Worm (Caenorhabditis elegans) whole organism, L3 larva: ENCODE data around the gene ztf-16.

ENCODE experiments used
- R02D3.7 ChIP-seq: fragments of 150-350 bp; optimal IDR thresholded peaks from 2 replicates; lab custom pipeline; 2014; ENCODE audit warnings: missing biosample characterization, missing genetic modification characterization
- aly-2 ChIP-seq: fragments of 150-350 bp; optimal IDR thresholded peaks from 2 replicates; lab custom pipeline; 2014; ENCODE audit warnings: missing biosample characterization, missing genetic modification characterization
- ceh-16 ChIP-seq: sonication (generic microtip); optimal IDR thresholded peaks from 2 replicates; lab custom pipeline; 2017; ENCODE audit warnings: missing biosample characterization, missing genetic modification characterization
- ceh-82 ChIP-seq: fragments of 150-350 bp; optimal IDR thresholded peaks from 2 replicates; lab custom pipeline; 2014; ENCODE audit warnings: missing biosample characterization, missing genetic modification characterization
- daf-12 ChIP-seq: fragments of 150-350 bp; optimal IDR thresholded peaks from 2 replicates; lab custom pipeline; 2014; ENCODE audit warnings: missing biosample characterization, missing genetic modification reagents, missing genetic modification characterization
- egl-27 ChIP-seq: sonication (generic microtip); optimal IDR thresholded peaks from 4 replicates; lab custom pipeline; 2017; ENCODE audit warnings: missing biosample characterization, missing genetic modification reagents, missing genetic modification characterization
- elt-1 ChIP-seq: fragments of 150-350 bp; optimal IDR thresholded peaks from 2 replicates; lab custom pipeline; 2014; ENCODE audit warnings: missing biosample characterization, missing genetic modification characterization
- elt-2 ChIP-seq: sonication (generic microtip); optimal IDR thresholded peaks from 2 replicates; lab custom pipeline; 2016; ENCODE audit warnings: missing genetic modification reagents, mild to moderate bottlenecking, missing genetic modification characterization, missing compliant biosample characterization
- fkh-10 ChIP-seq: sonication (generic microtip); optimal IDR thresholded peaks from 2 replicates; lab custom pipeline; 2017; ENCODE audit warnings: missing biosample characterization, missing genetic modification reagents, missing genetic modification characterization
- fos-1 ChIP-seq: fragments of 150-350 bp; optimal IDR thresholded peaks from 2 replicates; lab custom pipeline; 2014; ENCODE audit warnings: missing biosample characterization, missing genetic modification characterization
- hmg-11 ChIP-seq: sonication (generic microtip); optimal IDR thresholded peaks from 2 replicates; lab custom pipeline; 2016; ENCODE audit warnings: missing genetic modification characterization, missing compliant biosample characterization
- jun-1 ChIP-seq: fragments of 150-350 bp; optimal IDR thresholded peaks from 2 replicates; lab custom pipeline; 2014; ENCODE audit warnings: missing biosample characterization, missing genetic modification reagents, missing genetic modification characterization
- lin-15B ChIP-seq: fragments of 150-350 bp; optimal IDR thresholded peaks from 2 replicates; lab custom pipeline; 2014; ENCODE audit warnings: missing biosample characterization, missing genetic modification characterization
- lsy-12 ChIP-seq: sonication (generic microtip); optimal IDR thresholded peaks from 2 replicates; lab custom pipeline; 2016; ENCODE audit warnings: mild to moderate bottlenecking, missing genetic modification characterization, missing compliant biosample characterization
- mdl-1 ChIP-seq: fragments of 150-350 bp; optimal IDR thresholded peaks from 2 replicates; lab custom pipeline; 2014; ENCODE audit warnings: missing biosample characterization, missing genetic modification characterization
- nfya-1 ChIP-seq: sonication (generic microtip); optimal IDR thresholded peaks from 2 replicates; lab custom pipeline; 2017; ENCODE audit warnings: missing genetic modification characterization, mild to moderate bottlenecking, missing compliant biosample characterization, antibody characterized with exemption, moderate library complexity; ENCODE audit not compliant: insufficient read depth
- nhr-23 ChIP-seq: fragments of 150-350 bp; optimal IDR thresholded peaks from 2 replicates; lab custom pipeline; 2014; ENCODE audit warnings: missing biosample characterization, missing genetic modification reagents, missing genetic modification characterization
- nhr-25 ChIP-seq: sonication (generic microtip); optimal IDR thresholded peaks from 2 replicates; lab custom pipeline; 2017; ENCODE audit warnings: missing biosample characterization, missing genetic modification characterization
- nhr-28 ChIP-seq: fragments of 150-350 bp; optimal IDR thresholded peaks from 2 replicates; lab custom pipeline; 2014; ENCODE audit warnings: missing biosample characterization, missing genetic modification characterization
- nhr-43 ChIP-seq: sonication (generic microtip); optimal IDR thresholded peaks from 2 replicates; lab custom pipeline; 2016; ENCODE audit warnings: mild to moderate bottlenecking, missing genetic modification characterization, missing compliant biosample characterization; ENCODE audit not compliant: poor library complexity, severe bottlenecking
- nhr-67 ChIP-seq: fragments of 150-350 bp; optimal IDR thresholded peaks from 2 replicates; lab custom pipeline; 2014; ENCODE audit warnings: missing biosample characterization, missing genetic modification characterization
- nhr-77 ChIP-seq: fragments of 150-350 bp; optimal IDR thresholded peaks from 2 replicates; lab custom pipeline; 2014; ENCODE audit warnings: missing biosample characterization, missing genetic modification characterization
- pha-4 ChIP-seq: fragments of 150-350 bp; optimal IDR thresholded peaks from 2 replicates; lab custom pipeline; 2014; ENCODE audit warnings: missing biosample characterization, missing genetic modification reagents, missing genetic modification characterization
- pqm-1 ChIP-seq: fragments of 150-350 bp; optimal IDR thresholded peaks from 2 replicates; lab custom pipeline; 2017; ENCODE audit warnings: missing biosample characterization, missing genetic modification characterization, inconsistent platforms
- sea-2 ChIP-seq: fragments of 150-350 bp; sonication (generic microtip); optimal IDR thresholded peaks from 4 replicates; lab custom pipeline; 2014; ENCODE audit warnings: missing biosample characterization, missing genetic modification reagents, missing genetic modification characterization
- snpc-4 ChIP-seq: fragments of 150-350 bp; optimal IDR thresholded peaks from 2 replicates; lab custom pipeline; 2014; ENCODE audit warnings: missing biosample characterization, missing genetic modification characterization
- tbx-2 ChIP-seq: sonication (generic microtip); optimal IDR thresholded peaks from 2 replicates; lab custom pipeline; 2016; ENCODE audit warnings: mild to moderate bottlenecking, missing genetic modification characterization, missing compliant biosample characterization
- unc-39 ChIP-seq: sonication (generic microtip); optimal IDR thresholded peaks from 4 replicates; lab custom pipeline; 2017; ENCODE audit warnings: missing biosample characterization, missing genetic modification characterization
- unc-62 ChIP-seq: fragments of 150-350 bp; sonication (generic microtip); optimal IDR thresholded peaks from 4 replicates; lab custom pipeline; 2014; ENCODE audit warnings: missing biosample characterization, missing genetic modification reagents, missing genetic modification characterization
- ztf-11 ChIP-seq: fragments of 150-350 bp; optimal IDR thresholded peaks from 2 replicates; lab custom pipeline; 2014; ENCODE audit warnings: missing biosample characterization, missing genetic modification characterization
- ztf-4 ChIP-seq: fragments of 150-350 bp; optimal IDR thresholded peaks from 2 replicates; lab custom pipeline; 2014; ENCODE audit warnings: missing biosample characterization, missing genetic modification characterization

Gene ztf-16

DNA sequence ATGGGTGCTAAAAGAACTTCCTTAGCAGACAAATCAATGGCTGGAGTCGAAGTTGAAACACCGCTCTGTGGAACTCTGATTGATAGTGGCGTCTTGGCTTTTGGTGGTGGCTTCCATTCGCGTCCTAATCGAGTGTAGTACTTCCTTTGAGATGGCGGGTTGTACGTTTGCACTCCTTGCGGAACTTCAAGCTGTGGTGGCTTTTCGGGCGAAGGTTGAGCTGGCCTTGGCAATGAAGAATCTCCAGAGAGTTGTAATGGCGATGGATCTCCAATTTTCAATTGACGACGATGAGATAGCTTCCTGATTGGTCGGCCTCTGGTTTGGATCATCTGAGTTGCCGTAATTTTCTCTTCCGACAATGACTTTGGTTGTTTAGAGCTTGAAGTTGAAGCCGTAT lies 29.3 kb upstream of the ztf-16 start:
- no peak for TF ChIP-seq R02D3.7
- no peak for TF ChIP-seq egl-27 (tag; lab: Kevin White, UChicago)
- TF ChIP-seq nhr-77 (tag; lab: Kevin White, UChicago): no peak
- TF ChIP-seq unc-62: no peak
- TF ChIP-seq jun-1: no peak
- no peak for TF ChIP-seq ceh-82
- no peak for TF ChIP-seq unc-39 (tag; lab: Kevin White, UChicago)
- no peak for TF ChIP-seq pha-4 (tag; lab: Kevin White, UChicago)
- no peak for TF ChIP-seq nhr-43 (tag; lab: Kevin White, UChicago)
- no peak for TF ChIP-seq lsy-12 (tag; lab: Kevin White, UChicago)
- no peak for TF ChIP-seq elt-1 (tag; lab: Kevin White, UChicago)
- TF ChIP-seq hmg-11 (tag; lab: Kevin White, UChicago): no peak
- TF ChIP-seq aly-2: no peak
- no peak for TF ChIP-seq fkh-10 (GFP tag; lab: Kevin White, UChicago)
- no peak for TF ChIP-seq nfya-1 (tag; lab: Kevin White, UChicago)

ce11 chrX:4822262-4822661 lies 10.9 kb upstream of the ztf-16 start, which contains the start of gene R08E3.1:
Gene R08E3.1, plus strand, starts transcription at chrX:4822647.
- TF ChIP-seq nhr-28 (tag; lab: Kevin White, UChicago) (no peak), ceh-82 (no peak), ztf-4 (tag; lab: Kevin White, UChicago) (no peak), daf-12 (tag; lab: Kevin White, UChicago) (no peak), aly-2 (no peak), elt-2 (tag; lab: Kevin White, UChicago) (peak; percentile 83), fkh-10 (GFP tag; lab: Kevin White, UChicago) (no peak), pqm-1 (tag; lab: Kevin White, UChicago) (peak; percentile 68), pha-4 (tag; lab: Kevin White, UChicago) (peak; percentile 46), nhr-77 (tag; lab: Kevin White, UChicago) (no peak), nhr-67 (no peak), nfya-1 (tag; lab: Kevin White, UChicago) (no peak), fos-1 (no peak), sea-2 (GFP tag; lab: Kevin White, UChicago) (no peak), jun-1 (no peak), lsy-12 (tag; lab: Kevin White, UChicago) (no peak), lin-15B (tag; lab: Kevin White, UChicago) (no peak), mdl-1 (tag; lab: Kevin White, UChicago) (no peak), hmg-11 (tag; lab: Kevin White, UChicago) (no peak), ceh-16 (tag; lab: Kevin White, UChicago) (no peak), tbx-2 (tag; lab: Kevin White, UChicago) (no peak), R02D3.7 (no peak)

DNA sequence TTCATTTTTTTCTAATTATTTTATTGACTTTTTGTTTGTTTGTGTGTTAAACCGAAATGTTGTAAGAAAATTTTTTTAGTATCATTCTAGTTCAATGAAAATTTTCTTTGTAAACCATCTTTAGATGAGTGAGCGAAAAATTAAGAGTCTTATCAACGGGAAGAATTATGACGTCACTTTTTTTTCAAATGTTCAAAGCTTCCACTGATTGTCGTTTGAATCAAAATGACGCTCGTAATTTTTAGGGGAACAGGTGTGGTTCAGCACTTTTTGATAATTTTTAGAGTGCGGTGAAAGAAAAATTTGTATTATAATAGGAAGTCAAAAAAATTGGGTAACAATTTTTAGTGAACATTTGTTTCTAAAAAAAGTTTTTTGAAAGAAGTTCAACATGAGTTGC lies 10.3 kb upstream of the ztf-16 start:
- TF ChIP-seq pqm-1 (tag; lab: Kevin White, UChicago) (peak; percentile 32), nhr-28 (tag; lab: Kevin White, UChicago) (no peak), elt-2 (tag; lab: Kevin White, UChicago) (peak; percentile 84), tbx-2 (tag; lab: Kevin White, UChicago) (no peak)

DNA sequence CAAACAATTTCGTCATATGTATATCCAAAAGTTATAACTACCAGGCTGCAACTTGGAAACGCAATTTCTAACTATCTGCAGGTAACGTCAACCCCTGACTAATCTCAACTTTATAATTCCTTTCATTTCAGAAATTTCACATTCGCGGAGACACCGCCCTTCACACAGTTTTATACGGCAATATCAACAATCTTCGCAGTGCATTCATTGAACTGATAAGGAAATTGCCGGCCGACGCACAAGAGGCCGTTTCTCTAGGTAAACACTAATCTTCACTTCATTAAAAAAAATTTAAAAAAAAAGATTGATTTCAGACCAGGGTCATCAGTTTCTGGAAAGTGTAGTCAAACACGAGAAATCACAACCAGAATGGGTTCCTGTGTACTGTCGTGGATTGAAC lies 7.5 kb upstream of the ztf-16 start:
- TF ChIP-seq ztf-11: no peak
- TF ChIP-seq elt-2 (tag; lab: Kevin White, UChicago): peak; percentile 88
- TF ChIP-seq pqm-1 (tag; lab: Kevin White, UChicago): peak; percentile 50
- no peak for TF ChIP-seq snpc-4 (tag; lab: Kevin White, UChicago)
- TF ChIP-seq ceh-82: no peak
- peak; percentile 39 for TF ChIP-seq pha-4 (tag; lab: Kevin White, UChicago)
- no peak for TF ChIP-seq hmg-11 (tag; lab: Kevin White, UChicago)

- peak; percentile 24 for TF ChIP-seq nhr-23 (tag; lab: Kevin White, UChicago)
- no peak for TF ChIP-seq unc-62
- no peak for TF ChIP-seq nhr-43 (tag; lab: Kevin White, UChicago)
- peak; percentile 76 for TF ChIP-seq pha-4 (tag; lab: Kevin White, UChicago)
- peak; percentile 11 for TF ChIP-seq nhr-25
- peak; percentile 22 for TF ChIP-seq elt-2 (tag; lab: Kevin White, UChicago)
- peak; percentile 64 for TF ChIP-seq nfya-1 (tag; lab: Kevin White, UChicago)
- TF ChIP-seq elt-1 (tag; lab: Kevin White, UChicago): no peak
Observed at ce11 chrX:4818252-4818651, 6.9 kb upstream of the ztf-16 start, which contains the start of gene R08E3.3. Gene R08E3.3, plus strand, starts transcription at chrX:4818593.
